Fruit fly (Drosophila melanogaster) whole organism, embryonic: Measurements from ENCODE around the gene CG14232.

Experiments
- Aef1 ChIP-seq: fragments of 200-800 bp; sonication (Bioruptor generic); IDR thresholded peaks from 3 replicates; pipeline ENCODE4 v1.3.6; 2022; ENCODE audit warnings: missing biosample characterization, missing genetic modification characterization
- BEAF-32 ChIP-seq: fragments of 200-800 bp; sonication (Bioruptor generic); optimal IDR thresholded peaks from 3 replicates; lab custom pipeline; 2017; ENCODE audit warnings: missing biosample characterization, missing genetic modification characterization, mild to moderate bottlenecking, moderate library complexity, missing genetic modification reagents
- BtbVII ChIP-seq: fragments of 200-800 bp; sonication (Bioruptor generic); optimal IDR thresholded peaks from 3 replicates; lab custom pipeline; 2017; ENCODE audit warnings: missing biosample characterization, mild to moderate bottlenecking, missing genetic modification characterization
- CG11093 ChIP-seq: fragments of 200-800 bp; sonication (Bioruptor generic); IDR thresholded peaks from 3 replicates; pipeline ENCODE4 v1.3.6; 2022; ENCODE audit warnings: missing biosample characterization, missing genetic modification characterization
- CG11456 ChIP-seq: fragments of 200-800 bp; sonication (Bioruptor generic); IDR thresholded peaks from 3 replicates; pipeline ENCODE4 v1.3.6; 2022; ENCODE audit warnings: missing biosample characterization, missing genetic modification characterization
- CG11696 ChIP-seq: fragments of 200-800 bp; sonication (Bioruptor generic); IDR thresholded peaks from 2 replicates; pipeline ENCODE4 v1.3.6; 2022; ENCODE audit warnings: missing biosample characterization, missing genetic modification characterization
- CG11723 ChIP-seq: fragments of 200-800 bp; sonication (Bioruptor generic); optimal IDR thresholded peaks from 2 replicates; lab custom pipeline; 2017; ENCODE audit warnings: missing biosample characterization, mild to moderate bottlenecking, missing genetic modification characterization
- CG12104 ChIP-seq: fragments of 200-800 bp; sonication (Bioruptor generic); optimal IDR thresholded peaks from 3 replicates; lab custom pipeline; 2016; ENCODE audit warnings: missing biosample characterization, missing genetic modification characterization
- CG1233 ChIP-seq: fragments of 200-800 bp; sonication (Bioruptor generic); optimal IDR thresholded peaks from 4 replicates; lab custom pipeline; 2018; ENCODE audit warnings: missing biosample characterization, mild to moderate bottlenecking, missing genetic modification characterization
- CG14667 ChIP-seq: fragments of 200-800 bp; sonication (Bioruptor generic); IDR thresholded peaks from 2 replicates; pipeline ENCODE4 v1.3.6; 2022; ENCODE audit warnings: missing biosample characterization, missing genetic modification characterization
- CG1603 ChIP-seq: fragments of 200-800 bp; sonication (Bioruptor generic); optimal IDR thresholded peaks from 2 replicates; lab custom pipeline; 2019; ENCODE audit warnings: missing biosample characterization, mild to moderate bottlenecking, missing genetic modification characterization, moderate library complexity
- CG17328 ChIP-seq: fragments of 200-800 bp; sonication (Bioruptor generic); IDR thresholded peaks from 2 replicates; pipeline ENCODE4 v1.3.6; 2022; ENCODE audit warnings: missing biosample characterization, missing genetic modification characterization
- CG1832 ChIP-seq: fragments of 200-800 bp; sonication (Bioruptor generic); optimal IDR thresholded peaks from 2 replicates; lab custom pipeline; 2017; ENCODE audit warnings: missing biosample characterization, mild to moderate bottlenecking, missing genetic modification characterization, inconsistent platforms
- CG18764 ChIP-seq: fragments of 200-800 bp; sonication (Bioruptor generic); optimal IDR thresholded peaks from 3 replicates; lab custom pipeline; 2016; ENCODE audit warnings: missing biosample characterization, missing genetic modification characterization
- CG2712 ChIP-seq: fragments of 200-800 bp; optimal IDR thresholded peaks from 3 replicates; lab custom pipeline; 2019; ENCODE audit warnings: missing biosample characterization, mild to moderate bottlenecking, missing genetic modification characterization, moderate library complexity
- CG3407 ChIP-seq: fragments of 200-800 bp; sonication (Bioruptor generic); optimal IDR thresholded peaks from 2 replicates; lab custom pipeline; 2018; ENCODE audit warnings: missing biosample characterization, mild to moderate bottlenecking, missing genetic modification characterization
- CG3995 ChIP-seq: fragments of 200-800 bp; sonication (Bioruptor generic); optimal IDR thresholded peaks from 3 replicates; lab custom pipeline; 2016; ENCODE audit warnings: missing biosample characterization, missing genetic modification characterization
- CG4424 ChIP-seq: fragments of 200-800 bp; sonication (Bioruptor generic); optimal IDR thresholded peaks from 3 replicates; lab custom pipeline; 2016; ENCODE audit warnings: missing biosample characterization, missing genetic modification characterization
- CG4730 ChIP-seq: fragments of 200-800 bp; sonication (Bioruptor generic); IDR thresholded peaks from 2 replicates; pipeline ENCODE4 v1.3.6; 2022; ENCODE audit warnings: missing biosample characterization, missing genetic modification characterization
- CG7357 ChIP-seq: fragments of 200-800 bp; sonication (Bioruptor generic); IDR thresholded peaks from 3 replicates; pipeline ENCODE4 v1.3.6; 2022; ENCODE audit warnings: missing biosample characterization, missing genetic modification characterization
- CG7987 ChIP-seq: fragments of 200-800 bp; sonication (Bioruptor generic); optimal IDR thresholded peaks from 2 replicates; lab custom pipeline; 2018; ENCODE audit warnings: missing biosample characterization, mild to moderate bottlenecking, missing genetic modification characterization, moderate library complexity
- CG8359 ChIP-seq: fragments of 200-800 bp; sonication (Bioruptor generic); optimal IDR thresholded peaks from 2 replicates; lab custom pipeline; 2017; ENCODE audit warnings: missing biosample characterization, mild to moderate bottlenecking, missing genetic modification characterization, borderline replicate concordance
- CG9215 ChIP-seq: fragments of 200-800 bp; sonication (Bioruptor generic); IDR thresholded peaks from 2 replicates; pipeline ENCODE4 v1.3.6; 2022; ENCODE audit warnings: missing biosample characterization, missing genetic modification characterization
- Dref ChIP-seq: fragments of 200-800 bp; sonication (Bioruptor generic); IDR thresholded peaks from 2 replicates; pipeline ENCODE4 v1.3.6; 2022; ENCODE audit warnings: missing biosample characterization, missing genetic modification characterization
- Hr3 ChIP-seq: fragments of 200-800 bp; sonication (Bioruptor generic); optimal IDR thresholded peaks from 3 replicates; lab custom pipeline; 2016; ENCODE audit warnings: missing biosample characterization, missing genetic modification characterization
- Hr78 ChIP-seq, 2 experiments: fragments of 200-800 bp in 1 of 2; fragments of >200 bp in 1 of 2; sonication (Bioruptor generic) in 1 of 2; optimal IDR thresholded peaks; 2 replicates each; lab custom pipeline; 2017 to 2019; ENCODE audit warnings: missing biosample characterization in 2 of 2, missing genetic modification characterization in 2 of 2, mild to moderate bottlenecking in 1 of 2, moderate library complexity in 1 of 2
- Lhr ChIP-seq: fragments of 200-800 bp; sonication (Bioruptor generic); optimal IDR thresholded peaks from 3 replicates; lab custom pipeline; 2017; ENCODE audit warnings: mild to moderate bottlenecking, missing biosample characterization, missing genetic modification reagents, missing genetic modification characterization
- Nf-YB ChIP-seq: fragments of 200-800 bp; sonication (Bioruptor generic); optimal IDR thresholded peaks from 3 replicates; lab custom pipeline; 2019; ENCODE audit warnings: missing biosample characterization, mild to moderate bottlenecking, missing genetic modification characterization, moderate library complexity
- NfI ChIP-seq: fragments of 200-800 bp; sonication (Bioruptor generic); optimal IDR thresholded peaks from 3 replicates; lab custom pipeline; 2018; ENCODE audit warnings: missing biosample characterization, mild to moderate bottlenecking, missing genetic modification characterization, moderate library complexity
- Poxn ChIP-seq: fragments of 200-800 bp; sonication (Bioruptor generic); IDR thresholded peaks from 2 replicates; pipeline ENCODE4 v1.3.6; 2022; ENCODE audit warnings: missing biosample characterization, missing genetic modification characterization
- Spps ChIP-seq: fragments of 200-800 bp; sonication (Bioruptor generic); optimal IDR thresholded peaks from 2 replicates; lab custom pipeline; 2018; ENCODE audit warnings: missing biosample characterization, mild to moderate bottlenecking, missing genetic modification characterization
- Xrp1 ChIP-seq: fragments of 200-800 bp; sonication (Bioruptor generic); IDR thresholded peaks from 2 replicates; pipeline ENCODE4 v1.3.6; 2022; ENCODE audit warnings: missing biosample characterization, missing genetic modification characterization
- aop ChIP-seq: fragments of 200-800 bp; sonication (Bioruptor generic); IDR thresholded peaks from 2 replicates; pipeline ENCODE4 v1.3.6; 2022; ENCODE audit warnings: missing biosample characterization, missing genetic modification characterization
- cg ChIP-seq: fragments of 200-800 bp; sonication (Bioruptor generic); optimal IDR thresholded peaks from 3 replicates; lab custom pipeline; 2019; ENCODE audit warnings: missing biosample characterization, mild to moderate bottlenecking, missing genetic modification characterization, moderate library complexity
- chn ChIP-seq: fragments of 200-800 bp; sonication (Bioruptor generic); optimal IDR thresholded peaks from 2 replicates; lab custom pipeline; 2016; ENCODE audit warnings: missing biosample characterization, missing genetic modification characterization
- dmrt99B ChIP-seq: fragments of 200-800 bp; sonication (Bioruptor generic); optimal IDR thresholded peaks from 2 replicates; lab custom pipeline; 2018; ENCODE audit warnings: missing biosample characterization, mild to moderate bottlenecking, missing genetic modification characterization, moderate library complexity
- eve ChIP-seq, 2 experiments: fragments of >200 bp; optimal IDR thresholded peaks; 2 replicates each; lab custom pipeline; 2017; ENCODE audit warnings: missing biosample characterization in 2 of 2, missing genetic modification characterization in 2 of 2
- jing ChIP-seq: fragments of 200-800 bp; sonication (Bioruptor generic); optimal IDR thresholded peaks from 2 replicates; lab custom pipeline; 2018; ENCODE audit warnings: missing biosample characterization, mild to moderate bottlenecking, missing genetic modification characterization
- lmd ChIP-seq: fragments of 200-800 bp; sonication (Bioruptor generic); IDR thresholded peaks from 2 replicates; pipeline ENCODE4 v1.3.6; 2022; ENCODE audit warnings: missing biosample characterization, missing genetic modification characterization
- nerfin-1 ChIP-seq: fragments of 200-800 bp; sonication (Bioruptor generic); optimal IDR thresholded peaks from 3 replicates; lab custom pipeline; 2019; ENCODE audit warnings: missing biosample characterization, mild to moderate bottlenecking, missing genetic modification characterization, moderate library complexity
- nerfin-2 ChIP-seq: fragments of 200-800 bp; sonication (Bioruptor generic); IDR thresholded peaks from 2 replicates; pipeline ENCODE4 v1.3.6; 2022; ENCODE audit warnings: missing biosample characterization, missing genetic modification characterization; ENCODE audit not compliant: partially characterized antibody
- pnt ChIP-seq: fragments of 200-800 bp; sonication (Bioruptor generic); optimal IDR thresholded peaks from 3 replicates; lab custom pipeline; 2016; ENCODE audit warnings: missing biosample characterization, missing genetic modification characterization
- sens ChIP-seq: fragments of 200-800 bp; sonication (Bioruptor generic); peaks from one replicate; lab custom pipeline; 2016; ENCODE audit warnings: missing biosample characterization, missing genetic modification characterization
- sim ChIP-seq: fragments of 200-800 bp; sonication (Bioruptor generic); IDR thresholded peaks from 2 replicates; pipeline ENCODE4 v1.3.6; 2022; ENCODE audit warnings: missing biosample characterization, missing genetic modification characterization
- slbo ChIP-seq: fragments of 200-800 bp; sonication (Bioruptor generic); IDR thresholded peaks from 2 replicates; pipeline ENCODE4 v1.3.6; 2022; ENCODE audit warnings: missing biosample characterization, missing genetic modification characterization
- ssp ChIP-seq: fragments of 200-800 bp; sonication (Bioruptor generic); IDR thresholded peaks from 2 replicates; pipeline ENCODE4 v1.3.6; 2022; ENCODE audit warnings: missing biosample characterization, missing genetic modification characterization
- stwl ChIP-seq: fragments of 200-800 bp; sonication (Bioruptor generic); optimal IDR thresholded peaks from 3 replicates; lab custom pipeline; 2018; ENCODE audit warnings: missing biosample characterization, mild to moderate bottlenecking, missing genetic modification characterization, moderate library complexity
- twi ChIP-seq: fragments of 200-800 bp; optimal IDR thresholded peaks from 2 replicates; lab custom pipeline; 2019; ENCODE audit warnings: missing biosample characterization, mild to moderate bottlenecking, missing genetic modification characterization, moderate library complexity
- wdn ChIP-seq: fragments of 200-800 bp; sonication (Bioruptor generic); IDR thresholded peaks from 2 replicates; pipeline ENCODE4 v1.3.6; 2022; ENCODE audit warnings: missing biosample characterization, missing genetic modification characterization
- yki ChIP-seq: fragments of >200 bp; optimal IDR thresholded peaks from 3 replicates; lab custom pipeline; 2018
- zen ChIP-seq: fragments of 200-800 bp; sonication (Bioruptor generic); optimal IDR thresholded peaks from 3 replicates; lab custom pipeline; 2018; ENCODE audit warnings: missing biosample characterization, mild to moderate bottlenecking, missing genetic modification characterization, moderate library complexity

Gene CG14232

dm6 chrX:19665684-19666141, 38.3 kb downstream of the CG14232 start (continued):
- TF ChIP-seq twi (tag; lab: Kevin White, UChicago) (no peak), cg (peak; percentile 65), pnt (GFP tag; lab: Kevin White, UChicago) (peak; percentile 30), Nf-YB (no peak), CG3407 (GFP tag; lab: Kevin White, UChicago) (no peak), Xrp1 (GFP tag; lab: Robert Waterston, UW) (0 out of 2 replicates have a peak, but pooled peaks have one; percentile 27), Spps (tag; lab: Kevin White, UChicago) (no peak), Dref (GFP tag; lab: Robert Waterston, UW) (0 out of 2 replicates have a peak, but pooled peaks have one; percentile 17), nerfin-2 (GFP tag; lab: Robert Waterston, UW) (peak; percentile 54; the same call in 1 of the 2 replicates), dmrt99B (peak; percentile 9), ssp (GFP tag; lab: Robert Waterston, UW) (0 out of 2 replicates have a peak, but pooled peaks have one; percentile 18), wdn (GFP tag; lab: Robert Waterston, UW) (peak; percentile 29; the same call in 1 of the 2 replicates), CG9215 (GFP tag; lab: Robert Waterston, UW) (peak; percentile 62), nerfin-1 (tag; lab: Kevin White, UChicago) (no peak), slbo (peak; percentile 85), CG3995 (GFP tag; lab: Kevin White, UChicago) (no peak), Aef1 (GFP tag; lab: Robert Waterston, UW) (peak; percentile 73), CG2712 (tag; lab: Kevin White, UChicago) (peak; percentile 12), lmd (GFP tag; lab: Robert Waterston, UW) (peak; percentile 62), chn (GFP tag; lab: Kevin White, UChicago) (no peak), jing (GFP tag; lab: Kevin White, UChicago) (no peak), CG14667 (GFP tag; lab: Robert Waterston, UW) (peak; percentile 35; the same call in 1 of the 2 replicates), BtbVII (GFP tag; lab: Kevin White, UChicago) (no peak), CG1233 (no peak), Hr3 (GFP tag; lab: Kevin White, UChicago) (peak; percentile 9), CG7987 (no peak), NfI (peak; percentile 36), CG17328 (peak; percentile 24; the same call in 1 of the 2 replicates), yki (lab: Kevin White, UChicago) (no peak), BEAF-32 (GFP tag; lab: Kevin White, UChicago) (no peak), sens (peak; percentile 75), CG1603 (peak; percentile 15), CG18764 (GFP tag; lab: Kevin White, UChicago) (no peak), CG12104 (GFP tag; lab: Kevin White, UChicago) (no peak), aop (GFP tag; lab: Robert Waterston, UW) (no peak), CG11093 (GFP tag; lab: Robert Waterston, UW) (peak; percentile 64; the same call in 1 of the 3 replicates), Lhr (no peak), CG7357 (GFP tag; lab: Robert Waterston, UW) (no peak), CG11456 (GFP tag; lab: Robert Waterston, UW) (peak; percentile 88), CG4730 (no peak), CG8359 (GFP tag; lab: Kevin White, UChicago) (no peak), zen (tag; lab: Kevin White, UChicago) (no peak), Poxn (GFP tag; lab: Robert Waterston, UW) (no peak), CG11723 (no peak), CG11696 (GFP tag; lab: Robert Waterston, UW) (no peak), eve (GFP tag; optimal IDR thresholded peaks at IDR 0.05; lab: Kevin White, UChicago) (no peak), CG1832 (GFP tag; lab: Kevin White, UChicago) (no peak), stwl (no peak), Hr78 (GFP tag; optimal IDR thresholded peaks at IDR 0.05; lab: Kevin White, UChicago) (peak in 1 of 2 experiments; percentile 2), sim (no peak), CG4424 (GFP tag; lab: Kevin White, UChicago) (no peak)
